Worm (Caenorhabditis elegans) whole organism, mixed stage, embryonic: ENCODE data around the gene Y77E11A.7.

Experiments used
- nhr-28 ChIP-seq: fragments of 150-350 bp; optimal IDR thresholded peaks from 2 replicates; lab custom pipeline; 2014; ENCODE audit warnings: missing biosample characterization, missing genetic modification characterization
- ztf-11 ChIP-seq: fragments of 150-350 bp; optimal IDR thresholded peaks from 2 replicates; lab custom pipeline; 2014; ENCODE audit warnings: missing biosample characterization, missing genetic modification characterization

ce11 chrIV:1388079-1388478 is 31.6 kb downstream of the Y77E11A.7 start:
- TF ChIP-seq nhr-28 (tag; lab: Kevin White, UChicago) (no peak), ztf-11 (tag; lab: Kevin White, UChicago) (no peak)
